Fruit fly (Drosophila melanogaster): Measurements from ENCODE around the gene NimB4.
A peak's percentile ranks its signal among the peaks of the same experiment; 100 is the strongest.

NimB4 gene

dm6 chr2L:13963467-13964122 lies 6.2 kb downstream of the NimB4 start, which contains the start of gene NimB1:
Gene NimB1 (plus strand): TSS chr2L:13963507.
- TF ChIP-seq Eip78C (GFP tag) (peak; percentile 59), fd85E (GFP tag; optimal IDR thresholded peaks at IDR 0.05) (no peak), CG6854 (GFP tag; optimal IDR thresholded peaks at IDR 0.05) (no peak), Eip75B (GFP tag; optimal IDR thresholded peaks at IDR 0.05) (no peak), Ets21C (GFP tag; optimal IDR thresholded peaks at IDR 0.05) (no peak), Sox14 (GFP tag; optimal IDR thresholded peaks at IDR 0.05) (no peak), svp (GFP tag) (peak; percentile 71), Gug (GFP tag; IDR thresholded peaks at IDR 0.05) (no peak)

DNA sequence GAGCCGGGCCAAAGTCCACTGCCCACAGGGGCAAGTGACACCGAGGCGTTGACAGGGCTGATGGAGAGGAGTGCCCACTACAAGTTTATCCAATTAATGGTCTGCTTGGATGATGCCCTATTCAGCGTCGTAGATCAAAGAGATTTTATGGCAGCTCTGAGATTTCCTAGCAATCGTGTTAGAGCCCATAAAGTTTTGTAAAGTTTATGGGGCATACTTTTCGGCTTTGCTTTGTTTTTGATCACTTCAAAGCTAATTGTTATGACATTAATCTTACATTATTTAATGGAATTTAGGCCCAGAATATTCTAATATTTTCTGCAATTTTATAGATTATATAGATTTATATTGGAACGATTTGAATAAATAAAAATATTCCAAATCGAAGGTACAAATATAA lies 9.4 kb downstream of the NimB4 start:
- TF ChIP-seq CG9139 (GFP tag; optimal IDR thresholded peaks at IDR 0.05) = peak; percentile 19
- no peak for TF ChIP-seq CG6792 (GFP tag; optimal IDR thresholded peaks at IDR 0.05)
- no peak for TF ChIP-seq Hr4 (GFP tag; optimal IDR thresholded peaks at IDR 0.05)

- TF ChIP-seq CG6163 (GFP tag; IDR thresholded peaks at IDR 0.05) (no peak), CG11294 (GFP tag; IDR thresholded peaks at IDR 0.05) (no peak), CG6276 (GFP tag; optimal IDR thresholded peaks at IDR 0.05) (no peak), CG3919 (GFP tag; optimal IDR thresholded peaks at IDR 0.05) (no peak), CG10669 (GFP tag; optimal IDR thresholded peaks at IDR 0.05) (no peak), vri (GFP tag; optimal IDR thresholded peaks at IDR 0.05) (no peak), CG3032 (tag; optimal IDR thresholded peaks at IDR 0.05) (no peak), salr (GFP tag; optimal IDR thresholded peaks at IDR 0.05) (no peak), OdsH (GFP tag; optimal IDR thresholded peaks at IDR 0.05) (no peak), Eip78C (GFP tag) (no peak), Gug (GFP tag; IDR thresholded peaks at IDR 0.05) (no peak), Hr4 (GFP tag; optimal IDR thresholded peaks at IDR 0.05) (no peak), CG8319 (GFP tag; optimal IDR thresholded peaks at IDR 0.05) (no peak), CG11762 (GFP tag; optimal IDR thresholded peaks at IDR 0.05; ENCODE audit: insufficient read depth) (no peak), CG11902 (GFP tag; optimal IDR thresholded peaks at IDR 0.05) (no peak), CG31627 (GFP tag; optimal IDR thresholded peaks at IDR 0.05) (no peak)
These were observed 12.5 kb downstream of the NimB4 start, which contains the start of gene NimA for dm6 chr2L:13957239-13957638. Gene NimA (plus strand): TSS chr2L:13957539.

dm6 chr2L:13955775-13956174 lies 14.0 kb downstream of the NimB4 start:
- TF ChIP-seq spab (GFP tag; optimal IDR thresholded peaks at IDR 0.05) = peak; percentile 88
- TF ChIP-seq CG6163 (GFP tag; IDR thresholded peaks at IDR 0.05) = peak; percentile 98
- TF ChIP-seq OdsH (GFP tag; optimal IDR thresholded peaks at IDR 0.05) = peak; percentile 97
- peak; percentile 87 for TF ChIP-seq dsx (GFP tag; optimal IDR thresholded peaks at IDR 0.05; ENCODE audit: poor library complexity, severe bottlenecking)
- TF ChIP-seq CG1621 (tag; optimal IDR thresholded peaks at IDR 0.05) = peak; percentile 92
- TF ChIP-seq pdm3 (GFP tag; optimal IDR thresholded peaks at IDR 0.05) = peak; percentile 97
- TF ChIP-seq net (GFP tag; optimal IDR thresholded peaks at IDR 0.05) = peak; percentile 95
- TF ChIP-seq CG6808 (GFP tag; optimal IDR thresholded peaks at IDR 0.05) = peak; percentile 86
- TF ChIP-seq fkh (GFP tag; optimal IDR thresholded peaks at IDR 0.05) = no peak
- peak; percentile 95 for TF ChIP-seq topi (GFP tag; optimal IDR thresholded peaks at IDR 0.05)
- peak; percentile 72 for TF ChIP-seq CG11902 (GFP tag; optimal IDR thresholded peaks at IDR 0.05)
- TF ChIP-seq CG8319 (GFP tag; optimal IDR thresholded peaks at IDR 0.05) = peak; percentile 85
- no peak for TF ChIP-seq CG6854 (GFP tag; optimal IDR thresholded peaks at IDR 0.05)
- TF ChIP-seq Gug (GFP tag; IDR thresholded peaks at IDR 0.05) = peak; percentile 94
- peak; percentile 91 for TF ChIP-seq CG8632 (GFP tag; optimal IDR thresholded peaks at IDR 0.05)
- peak; percentile 93 for TF ChIP-seq CG3919 (GFP tag; optimal IDR thresholded peaks at IDR 0.05)
- peak; percentile 99 for TF ChIP-seq Hr39 (GFP tag; optimal IDR thresholded peaks at IDR 0.05)
- peak; percentile 95 for TF ChIP-seq svp (GFP tag)
- peak; percentile 85 for TF ChIP-seq dac (GFP tag; optimal IDR thresholded peaks at IDR 0.05)
- TF ChIP-seq salr (GFP tag; optimal IDR thresholded peaks at IDR 0.05) = peak; percentile 88 to 92
- TF ChIP-seq Eip75B (GFP tag; optimal IDR thresholded peaks at IDR 0.05) = peak; percentile 96
- peak; percentile 98 for TF ChIP-seq CG31627 (GFP tag; optimal IDR thresholded peaks at IDR 0.05)
- TF ChIP-seq CG32006 (GFP tag; optimal IDR thresholded peaks at IDR 0.05) = peak; percentile 95
- peak; percentile 95 for TF ChIP-seq achi (GFP tag; optimal IDR thresholded peaks at IDR 0.05)
- peak; percentile 96 for TF ChIP-seq Lpt (GFP tag; optimal IDR thresholded peaks at IDR 0.05)
- peak; percentile 96 for TF ChIP-seq cyc (GFP tag; optimal IDR thresholded peaks at IDR 0.05)
- peak; percentile 94 for TF ChIP-seq eg (GFP tag; IDR thresholded peaks at IDR 0.05)
- TF ChIP-seq Ets96B (tag; optimal IDR thresholded peaks at IDR 0.05) = peak; percentile 86
- TF ChIP-seq CG6276 (GFP tag; optimal IDR thresholded peaks at IDR 0.05) = peak; percentile 90
- peak; percentile 83 for TF ChIP-seq CG7368 (GFP tag; optimal IDR thresholded peaks at IDR 0.05)
- TF ChIP-seq vri (GFP tag; optimal IDR thresholded peaks at IDR 0.05) = peak; percentile 97
- TF ChIP-seq ss (GFP tag; optimal IDR thresholded peaks at IDR 0.05) = peak; percentile 81 to 89

All from whole organism, prepupa.